Fruit fly (Drosophila melanogaster) whole organism, embryonic: ENCODE data around the gene dbf.

Experiments
- Adf1 ChIP-seq: fragments of 200-800 bp; sonication (Bioruptor generic); IDR thresholded peaks from 2 replicates; pipeline ENCODE4 v1.3.6; 2022; ENCODE audit warnings: missing biosample characterization, missing genetic modification characterization
- Atf3 ChIP-seq: fragments of 200-800 bp; sonication (Bioruptor generic); optimal IDR thresholded peaks from 3 replicates; lab custom pipeline; 2016; ENCODE audit warnings: missing biosample characterization, missing genetic modification characterization
- CG11504 ChIP-seq: fragments of 200-800 bp; sonication (Bioruptor generic); optimal IDR thresholded peaks from 3 replicates; lab custom pipeline; 2019; ENCODE audit warnings: missing biosample characterization, mild to moderate bottlenecking, missing genetic modification characterization, moderate library complexity
- CG12659 ChIP-seq: fragments of 200-800 bp; sonication (Bioruptor generic); optimal IDR thresholded peaks from 3 replicates; lab custom pipeline; 2017; ENCODE audit warnings: mild to moderate bottlenecking, missing biosample characterization, missing genetic modification reagents, missing genetic modification characterization
- CG15011 ChIP-seq: fragments of 200-800 bp; sonication (Bioruptor generic); optimal IDR thresholded peaks from 3 replicates; lab custom pipeline; 2018; ENCODE audit warnings: missing biosample characterization, mild to moderate bottlenecking, missing genetic modification characterization
- CG15479 ChIP-seq: fragments of 200-800 bp; sonication (Bioruptor generic); optimal IDR thresholded peaks from 3 replicates; lab custom pipeline; 2019; ENCODE audit warnings: missing biosample characterization, mild to moderate bottlenecking, missing genetic modification characterization, moderate library complexity
- CG16779 ChIP-seq: fragments of 200-800 bp; sonication (Bioruptor generic); IDR thresholded peaks from 2 replicates; pipeline ENCODE4 v1.3.6; 2022; ENCODE audit warnings: missing biosample characterization, missing genetic modification characterization
- CG18262 ChIP-seq: fragments of 200-800 bp; optimal IDR thresholded peaks from 3 replicates; lab custom pipeline; 2019; ENCODE audit warnings: missing biosample characterization, mild to moderate bottlenecking, missing genetic modification characterization, moderate library complexity
- CG18619 ChIP-seq: fragments of 200-800 bp; sonication (Bioruptor generic); optimal IDR thresholded peaks from 3 replicates; lab custom pipeline; 2017; ENCODE audit warnings: missing biosample characterization, mild to moderate bottlenecking, missing genetic modification characterization
- CG2199 ChIP-seq: fragments of 200-800 bp; sonication (Bioruptor generic); IDR thresholded peaks from 3 replicates; pipeline ENCODE4 v1.3.6; 2022; ENCODE audit warnings: missing biosample characterization, missing genetic modification characterization
- CG30431 ChIP-seq: fragments of 200-800 bp; sonication (Bioruptor generic); optimal IDR thresholded peaks from 2 replicates; lab custom pipeline; 2017; ENCODE audit warnings: missing biosample characterization, missing genetic modification characterization
- CG3281 ChIP-seq: fragments of 200-800 bp; sonication (Bioruptor generic); optimal IDR thresholded peaks from 3 replicates; lab custom pipeline; 2017; ENCODE audit warnings: missing biosample characterization, mild to moderate bottlenecking, missing genetic modification characterization
- CG4854 ChIP-seq: fragments of 200-800 bp; sonication (Bioruptor generic); optimal IDR thresholded peaks from 2 replicates; lab custom pipeline; 2016; ENCODE audit warnings: missing biosample characterization, missing genetic modification characterization, inconsistent platforms
- CG6654 ChIP-seq: fragments of 200-800 bp; sonication (Bioruptor generic); optimal IDR thresholded peaks from 2 replicates; lab custom pipeline; 2017; ENCODE audit warnings: missing biosample characterization, mild to moderate bottlenecking, missing genetic modification characterization
- CG8281 ChIP-seq: fragments of 200-800 bp; sonication (Bioruptor generic); optimal IDR thresholded peaks from 2 replicates; lab custom pipeline; 2018; ENCODE audit warnings: missing biosample characterization, mild to moderate bottlenecking, missing genetic modification characterization, moderate library complexity
- CTCF ChIP-seq: fragments of 200-800 bp; sonication (Bioruptor generic); optimal IDR thresholded peaks from 2 replicates; lab custom pipeline; 2017; ENCODE audit warnings: missing biosample characterization, mild to moderate bottlenecking, missing genetic modification characterization, moderate library complexity
- Dad ChIP-seq: fragments of 200-800 bp; sonication (Bioruptor generic); optimal IDR thresholded peaks from 3 replicates; lab custom pipeline; 2016; ENCODE audit warnings: missing biosample characterization, missing genetic modification characterization
- Dbx ChIP-seq: fragments of 200-800 bp; sonication (Bioruptor generic); IDR thresholded peaks from 3 replicates; pipeline ENCODE4 v1.3.6; 2022; ENCODE audit warnings: missing biosample characterization, missing genetic modification characterization
- Dip2 ChIP-seq: fragments of 200-800 bp; sonication (Bioruptor generic); IDR thresholded peaks from 2 replicates; pipeline ENCODE4 v1.3.6; 2022; ENCODE audit warnings: missing biosample characterization, missing genetic modification characterization
- H15 ChIP-seq: fragments of 200-800 bp; sonication (Bioruptor generic); IDR thresholded peaks from 3 replicates; pipeline ENCODE4 v1.3.6; 2022; ENCODE audit warnings: missing biosample characterization, missing genetic modification characterization
- HLHmδ ChIP-seq: fragments of 200-800 bp; sonication (Bioruptor generic); optimal IDR thresholded peaks from 2 replicates; lab custom pipeline; 2018; ENCODE audit warnings: missing biosample characterization, mild to moderate bottlenecking, missing genetic modification characterization, moderate library complexity
- Hey ChIP-seq: fragments of 200-800 bp; sonication (Bioruptor generic); optimal IDR thresholded peaks from 3 replicates; lab custom pipeline; 2018; ENCODE audit warnings: missing biosample characterization, mild to moderate bottlenecking, missing genetic modification characterization
- HmgZ ChIP-seq: fragments of 200-800 bp; sonication (Bioruptor generic); optimal IDR thresholded peaks from 2 replicates; lab custom pipeline; 2018; ENCODE audit warnings: missing biosample characterization, mild to moderate bottlenecking, missing genetic modification characterization
- Hmr ChIP-seq: fragments of 200-800 bp; sonication (Bioruptor generic); optimal IDR thresholded peaks from 3 replicates; lab custom pipeline; 2017; ENCODE audit warnings: mild to moderate bottlenecking, missing biosample characterization, missing genetic modification reagents, missing genetic modification characterization
- Hmx ChIP-seq: fragments of 200-800 bp; sonication (Bioruptor generic); optimal IDR thresholded peaks from 2 replicates; lab custom pipeline; 2016; ENCODE audit warnings: missing biosample characterization, missing genetic modification characterization
- Hr39 ChIP-seq: fragments of >200 bp; optimal IDR thresholded peaks from 2 replicates; lab custom pipeline; 2017
- Lhr ChIP-seq: fragments of 200-800 bp; sonication (Bioruptor generic); optimal IDR thresholded peaks from 3 replicates; lab custom pipeline; 2017; ENCODE audit warnings: mild to moderate bottlenecking, missing biosample characterization, missing genetic modification reagents, missing genetic modification characterization
- Myb ChIP-seq: fragments of 200-800 bp; sonication (Bioruptor generic); optimal IDR thresholded peaks from 2 replicates; lab custom pipeline; 2016; ENCODE audit warnings: missing biosample characterization, missing genetic modification characterization
- PHDP ChIP-seq: fragments of 200-800 bp; sonication (Bioruptor generic); optimal IDR thresholded peaks from 3 replicates; lab custom pipeline; 2018; ENCODE audit warnings: missing biosample characterization, mild to moderate bottlenecking, missing genetic modification characterization, moderate library complexity
- TFAM ChIP-seq: fragments of 200-800 bp; sonication (Bioruptor generic); optimal IDR thresholded peaks from 2 replicates; lab custom pipeline; 2017; ENCODE audit warnings: missing biosample characterization, missing genetic modification characterization, inconsistent platforms
- ac ChIP-seq: fragments of 200-800 bp; sonication (Bioruptor generic); optimal IDR thresholded peaks from 3 replicates; lab custom pipeline; 2017; ENCODE audit warnings: missing biosample characterization, mild to moderate bottlenecking, missing genetic modification characterization
- dysf ChIP-seq: fragments of 200-800 bp; sonication (Bioruptor generic); IDR thresholded peaks from 3 replicates; pipeline ENCODE4 v1.3.6; 2022; ENCODE audit warnings: missing biosample characterization, missing genetic modification characterization
- esg ChIP-seq: fragments of 200-800 bp; sonication (Bioruptor generic); conservative IDR thresholded peaks from 2 replicates; pipeline ENCODE4 v1.3.6; 2022; ENCODE audit warnings: missing biosample characterization, missing genetic modification characterization
- fd64A ChIP-seq: fragments of 200-800 bp; sonication (Bioruptor generic); optimal IDR thresholded peaks from 3 replicates; lab custom pipeline; 2018; ENCODE audit warnings: missing biosample characterization, mild to moderate bottlenecking, missing genetic modification characterization
- gce ChIP-seq: fragments of 200-800 bp; sonication (Bioruptor generic); IDR thresholded peaks from 3 replicates; pipeline ENCODE4 v1.3.6; 2022; ENCODE audit warnings: missing biosample characterization, missing genetic modification characterization
- gro ChIP-seq: fragments of 200-800 bp; sonication (Bioruptor generic); optimal IDR thresholded peaks from 2 replicates; lab custom pipeline; 2016; ENCODE audit warnings: missing biosample characterization, missing genetic modification characterization
- lmd ChIP-seq: fragments of 200-800 bp; sonication (Bioruptor generic); IDR thresholded peaks from 2 replicates; pipeline ENCODE4 v1.3.6; 2022; ENCODE audit warnings: missing biosample characterization, missing genetic modification characterization
- nau ChIP-seq: fragments of 200-800 bp; sonication (Bioruptor generic); optimal IDR thresholded peaks from 3 replicates; lab custom pipeline; 2017; ENCODE audit warnings: missing biosample characterization, mild to moderate bottlenecking, missing genetic modification characterization, missing genetic modification reagents
- odd ChIP-seq: fragments of 200-800 bp; sonication (Bioruptor generic); optimal IDR thresholded peaks from 2 replicates; lab custom pipeline; 2017; ENCODE audit warnings: missing biosample characterization, mild to moderate bottlenecking, missing genetic modification characterization
- onecut ChIP-seq: fragments of 200-800 bp; sonication (Bioruptor generic); IDR thresholded peaks from 2 replicates; pipeline ENCODE4 v1.3.6; 2022; ENCODE audit warnings: missing biosample characterization, missing genetic modification characterization
- p53 ChIP-seq: fragments of 200-800 bp; sonication (Bioruptor generic); optimal IDR thresholded peaks from 2 replicates; lab custom pipeline; 2016; ENCODE audit warnings: missing biosample characterization, missing genetic modification characterization
- rib ChIP-seq: fragments of 200-800 bp; sonication (Bioruptor generic); IDR thresholded peaks from 2 replicates; pipeline ENCODE4 v1.3.6; 2022; ENCODE audit warnings: missing biosample characterization, missing genetic modification characterization
- sc ChIP-seq, 3 experiments: fragments of >200 bp in 2 of 3; fragments of 200-800 bp in 1 of 3; sonication (Bioruptor generic) in 1 of 3; optimal IDR thresholded peaks; 2 replicates in 2 of 3; 3 replicates in 1 of 3; lab custom pipeline; 2017; ENCODE audit warnings: mild to moderate bottlenecking in 1 of 3, missing biosample characterization in 1 of 3, missing genetic modification characterization in 1 of 3, missing genetic modification reagents in 1 of 3
- sisA ChIP-seq: fragments of 200-800 bp; sonication (Bioruptor generic); IDR thresholded peaks from 2 replicates; pipeline ENCODE4 v1.3.6; 2022; ENCODE audit warnings: missing biosample characterization, missing genetic modification characterization
- slp2 ChIP-seq: fragments of 200-800 bp; sonication (Bioruptor generic); optimal IDR thresholded peaks from 2 replicates; lab custom pipeline; 2016; ENCODE audit warnings: missing biosample characterization, missing genetic modification characterization
- sr ChIP-seq: fragments of 200-800 bp; sonication (Bioruptor generic); IDR thresholded peaks from 3 replicates; pipeline ENCODE4 v1.3.6; 2022; ENCODE audit warnings: missing biosample characterization, missing genetic modification characterization
- tio ChIP-seq: fragments of 200-800 bp; sonication (Bioruptor generic); optimal IDR thresholded peaks from 2 replicates; lab custom pipeline; 2017; ENCODE audit warnings: missing biosample characterization, missing genetic modification characterization, inconsistent platforms
- tll ChIP-seq, 2 experiments: fragments of 200-800 bp in 1 of 2; fragments of >200 bp in 1 of 2; sonication (Bioruptor generic) in 1 of 2; optimal IDR thresholded peaks; 2 replicates each; lab custom pipeline; 2017 to 2019; ENCODE audit warnings: missing biosample characterization in 2 of 2, missing genetic modification characterization in 2 of 2, mild to moderate bottlenecking in 1 of 2, moderate library complexity in 1 of 2
- unc-4 ChIP-seq: fragments of 200-800 bp; sonication (Bioruptor generic); IDR thresholded peaks from 2 replicates; pipeline ENCODE4 v1.3.6; 2022; ENCODE audit warnings: missing biosample characterization, missing genetic modification characterization; ENCODE audit not compliant: partially characterized antibody
- vnd ChIP-seq: fragments of 200-800 bp; sonication (Bioruptor generic); IDR thresholded peaks from 3 replicates; pipeline ENCODE4 v1.3.6; 2022; ENCODE audit warnings: missing biosample characterization, missing genetic modification characterization; ENCODE audit not compliant: partially characterized antibody
- wdn ChIP-seq: fragments of 200-800 bp; sonication (Bioruptor generic); IDR thresholded peaks from 2 replicates; pipeline ENCODE4 v1.3.6; 2022; ENCODE audit warnings: missing biosample characterization, missing genetic modification characterization

The dbf gene

dm6 chr2L:10665603-10666002 lies 14.2 kb downstream of the dbf start (continued):
- TF ChIP-seq fd64A = no peak
- peak; percentile 68 for TF ChIP-seq Dad (GFP tag; lab: Kevin White, UChicago)
- TF ChIP-seq dysf = peak; percentile 92
- TF ChIP-seq tio (GFP tag; lab: Kevin White, UChicago) = peak; percentile 69
- no peak for TF ChIP-seq TFAM (GFP tag; lab: Kevin White, UChicago)
- peak; percentile 54 for TF ChIP-seq CG4854 (GFP tag; lab: Kevin White, UChicago)
- peak; percentile 87 for TF ChIP-seq CG11504 (tag; lab: Kevin White, UChicago)
- TF ChIP-seq rib = peak; percentile 47
- TF ChIP-seq CG30431 (GFP tag; lab: Kevin White, UChicago) = peak; percentile 21
- TF ChIP-seq CG18619 (GFP tag; lab: Kevin White, UChicago) = peak; percentile 56
- TF ChIP-seq Hr39 = no peak
- TF ChIP-seq H15 (GFP tag; lab: Robert Waterston, UW) = peak; percentile 85
- peak; percentile 58 for TF ChIP-seq slp2
- peak; percentile 61 for TF ChIP-seq onecut
- peak; percentile 66 for TF ChIP-seq CG18262 (tag; lab: Kevin White, UChicago)
- TF ChIP-seq CG16779 (GFP tag; lab: Robert Waterston, UW) = peak; percentile 63
- no peak for TF ChIP-seq Lhr (GFP tag; lab: Kevin White, UChicago)
- TF ChIP-seq CG12659 = peak; percentile 75
- no peak for TF ChIP-seq vnd (GFP tag; lab: Robert Waterston, UW)
- TF ChIP-seq HmgZ (tag; lab: Kevin White, UChicago) = peak; percentile 60
- peak; percentile 60; the same call in 1 of the 3 replicates for TF ChIP-seq CG2199 (GFP tag; lab: Robert Waterston, UW)
- peak; percentile 31; the same call in 1 of the 2 replicates for TF ChIP-seq Dip2 (GFP tag; lab: Robert Waterston, UW)
- TF ChIP-seq Hmr (GFP tag; lab: Kevin White, UChicago) = peak; percentile 66
- TF ChIP-seq sr (GFP tag; lab: Robert Waterston, UW) = peak; percentile 66; the same call in 1 of the 3 replicates
- peak; percentile 75 for TF ChIP-seq gro (GFP tag; lab: Kevin White, UChicago)
- TF ChIP-seq sc (optimal IDR thresholded peaks at IDR 0.05; lab: Kevin White, UChicago) = no peak
- TF ChIP-seq sc (GFP tag; optimal IDR thresholded peaks at IDR 0.05; lab: Kevin White, UChicago) = no peak
- peak; percentile 25; the same call in 1 of the 2 replicates for TF ChIP-seq Adf1
- no peak for TF ChIP-seq CG15479 (GFP tag; lab: Kevin White, UChicago)
- peak; percentile 58 for TF ChIP-seq CG15011 (GFP tag; lab: Kevin White, UChicago)
- peak; percentile 53 for TF ChIP-seq Myb (GFP tag; lab: Kevin White, UChicago)
- TF ChIP-seq CG3281 (GFP tag; lab: Kevin White, UChicago) = peak; percentile 56
- TF ChIP-seq ac (GFP tag; lab: Kevin White, UChicago) = no peak
- TF ChIP-seq Dbx = peak; percentile 64; the same call in 1 of the 3 replicates
- no peak for TF ChIP-seq tll (GFP tag; optimal IDR thresholded peaks at IDR 0.05; lab: Kevin White, UChicago)
- peak; percentile 59 for TF ChIP-seq odd (GFP tag; lab: Kevin White, UChicago)
- TF ChIP-seq gce (GFP tag; lab: Robert Waterston, UW) = peak; percentile 77; the same call in 2 of the 3 replicates
- TF ChIP-seq unc-4 = no peak
- TF ChIP-seq nau (GFP tag; lab: Kevin White, UChicago) = peak; percentile 43
- TF ChIP-seq CG6654 = peak; percentile 33
- no peak for TF ChIP-seq p53
- TF ChIP-seq CG8281 = peak; percentile 34
- peak; percentile 86 for TF ChIP-seq esg (GFP tag; lab: Robert Waterston, UW)
- TF ChIP-seq wdn = peak; percentile 64
- no peak for TF ChIP-seq HLHmδ (GFP tag; lab: Kevin White, UChicago)
- TF ChIP-seq CTCF (GFP tag; lab: Kevin White, UChicago) = no peak
- TF ChIP-seq lmd (GFP tag; lab: Robert Waterston, UW) = peak; percentile 90
- TF ChIP-seq Hey = no peak
- peak; percentile 79 for TF ChIP-seq PHDP (tag; lab: Kevin White, UChicago)
- TF ChIP-seq Hmx (GFP tag; lab: Kevin White, UChicago) = peak; percentile 53
- TF ChIP-seq sisA (GFP tag; lab: Robert Waterston, UW) = peak; percentile 85
- peak; percentile 67 for TF ChIP-seq Atf3 (GFP tag; lab: Kevin White, UChicago)
